Fruit fly (Drosophila melanogaster): Measurements from ENCODE around the gene CG18088.

dm6 chr2L:8987251-8987937 is 20.1 kb downstream of the CG18088 start:
- TF ChIP-seq Ets98B (GFP tag; IDR thresholded peaks at IDR 0.05) (no peak), fd96Ca (GFP tag; IDR thresholded peaks at IDR 0.05) (no peak), Pif1B (GFP tag; optimal IDR thresholded peaks at IDR 0.05) (no peak), rn (GFP tag; IDR thresholded peaks at IDR 0.05) (no peak)
